Worm (Caenorhabditis elegans): ENCODE measurements around the gene nas-7.

Gene nas-7

DNA sequence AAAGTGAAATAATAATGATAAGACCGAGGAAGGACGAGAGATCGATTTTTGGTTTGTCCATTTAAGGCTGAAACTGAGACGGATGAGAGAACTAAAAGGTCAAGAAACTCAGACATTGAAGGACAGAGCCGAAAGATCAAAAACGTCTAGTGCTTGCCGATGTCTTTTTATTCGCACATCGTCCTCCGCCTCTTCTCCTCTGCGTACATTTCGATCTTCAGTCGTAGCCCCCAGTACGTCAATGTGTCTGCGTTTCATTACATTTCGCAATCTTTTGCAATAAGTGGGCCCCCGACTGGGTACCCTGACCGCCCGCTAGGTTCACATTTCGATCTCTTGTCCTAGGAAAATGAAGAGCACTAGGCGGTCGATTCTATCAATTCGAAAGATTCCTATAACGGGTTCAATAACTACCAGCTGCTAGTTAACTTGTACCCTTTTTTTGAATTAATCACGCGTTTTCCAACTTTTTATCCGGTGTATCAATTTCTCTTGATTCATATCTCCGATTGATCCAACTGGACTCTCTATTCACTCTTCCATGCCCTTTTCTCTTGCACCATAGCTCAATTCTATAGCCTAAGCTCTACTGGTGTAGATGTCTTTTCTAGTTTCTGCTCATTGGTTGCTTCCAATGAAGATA, 10.4 kb downstream of the nas-7 start:
- TF ChIP-seq K11D2.4 (GFP tag; IDR thresholded peaks at IDR 0.05) (no peak), lsl-1 (GFP tag; optimal IDR thresholded peaks at IDR 0.05) (no peak), nhr-90 (tag; optimal IDR thresholded peaks at IDR 0.05) (peak; percentile 9), lsy-27 (tag; optimal IDR thresholded peaks at IDR 0.05; ENCODE audit: borderline replicate concordance, insufficient read depth) (no peak), ekl-4 (GFP tag; IDR thresholded peaks at IDR 0.05) (0 out of 2 replicates have a peak, but pooled peaks have one; percentile 50), cebp-1 (GFP tag; IDR thresholded peaks at IDR 0.05) (peak; percentile 97), cebp-1 (tag; optimal IDR thresholded peaks at IDR 0.05) (peak; percentile 99), lin-40 (tag; optimal IDR thresholded peaks at IDR 0.05) (peak; percentile 28), hmg-1.2 (GFP tag; IDR thresholded peaks at IDR 0.05) (peak; percentile 64; the same call in 1 of the 2 replicates), snpc-4 (GFP tag; optimal IDR thresholded peaks at IDR 0.05) (peak; percentile 36), snpc-4 (tag; optimal IDR thresholded peaks at IDR 0.05) (peak in 1 of 4 experiments; percentile 24), pbrm-1 (GFP tag; IDR thresholded peaks at IDR 0.05) (peak; percentile 39; the same call in 1 of the 2 replicates), nhr-80 (tag; optimal IDR thresholded peaks at IDR 0.05) (peak; percentile 86), ztf-18 (tag; optimal IDR thresholded peaks at IDR 0.05) (peak; percentile 2), ZK185.1 (tag; optimal IDR thresholded peaks at IDR 0.05; ENCODE audit: poor library complexity, severe bottlenecking) (peak; percentile 21), nfyb-1 (GFP tag; IDR thresholded peaks at IDR 0.05) (0 out of 2 replicates have a peak, but pooled peaks have one; percentile 46), ceh-27 (GFP tag; optimal IDR thresholded peaks at IDR 0.05) (peak; percentile 61), snpc-3.4 (tag; optimal IDR thresholded peaks at IDR 0.05) (no peak), unc-62 (GFP tag; optimal IDR thresholded peaks at IDR 0.05) (no peak), F23B12.7 (tag; optimal IDR thresholded peaks at IDR 0.05; ENCODE audit: insufficient read depth) (no peak), Y95B8A.8 (GFP tag; IDR thresholded peaks at IDR 0.05) (no peak), ztf-26 (tag; optimal IDR thresholded peaks at IDR 0.05) (peak; percentile 25), B0336.3 (GFP tag; IDR thresholded peaks at IDR 0.05) (peak; percentile 65; the same call in 1 of the 2 replicates), attf-5 (GFP tag; optimal IDR thresholded peaks at IDR 0.05) (peak; percentile 80), mcd-1 (GFP tag; IDR thresholded peaks at IDR 0.05) (peak; percentile 35; the same call in 1 of the 2 replicates), ets-4 (GFP tag; optimal IDR thresholded peaks at IDR 0.05) (peak; percentile 25), Y53G8AR.9 (GFP tag; conservative IDR thresholded peaks at IDR 0.05) (0 out of 2 replicates have a peak, but pooled peaks have one; percentile 48)

DNA sequence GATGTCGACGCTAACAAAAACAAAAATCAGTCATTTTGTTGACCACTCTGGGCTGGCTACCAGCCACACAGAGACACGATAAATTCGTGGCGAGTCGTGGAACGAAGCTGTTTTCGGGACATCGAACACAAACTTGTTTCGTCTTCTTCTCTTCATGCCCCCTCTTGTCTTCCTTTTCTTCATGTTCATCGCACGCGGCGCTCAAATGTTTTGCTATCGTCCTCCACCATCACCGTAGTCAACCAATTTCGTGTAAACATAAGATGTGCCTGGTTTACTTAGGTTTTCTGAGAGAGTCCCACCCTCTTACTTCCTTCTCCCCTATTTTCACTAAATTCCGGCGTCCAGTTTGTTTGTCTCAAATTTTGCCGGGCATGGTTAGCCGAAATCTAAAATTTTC, 12.2 kb downstream of the nas-7 start:
- no peak for TF ChIP-seq aptf-3 (GFP tag; IDR thresholded peaks at IDR 0.05)
- TF ChIP-seq nhr-179 (tag; optimal IDR thresholded peaks at IDR 0.05), result no peak
- TF ChIP-seq lin-26 (GFP tag; IDR thresholded peaks at IDR 0.05), result 0 out of 2 replicates have a peak, but pooled peaks have one; percentile 44
- TF ChIP-seq dpff-1 (tag; optimal IDR thresholded peaks at IDR 0.05), result no peak

- TF ChIP-seq F39B2.1 (GFP tag; IDR thresholded peaks at IDR 0.05) (no peak), lin-40 (tag; optimal IDR thresholded peaks at IDR 0.05) (no peak), ztf-22 (GFP tag; optimal IDR thresholded peaks at IDR 0.05) (no peak), athp-1 (tag; optimal IDR thresholded peaks at IDR 0.05) (no peak), rpc-1 (optimal IDR thresholded peaks at IDR 0.05) (no peak), rpc-1 (tag; optimal IDR thresholded peaks at IDR 0.05) (no peak), snpc-4 (GFP tag; optimal IDR thresholded peaks at IDR 0.05) (no peak), snpc-4 (tag; optimal IDR thresholded peaks at IDR 0.05) (no peak), Y53G8AR.9 (GFP tag; conservative IDR thresholded peaks at IDR 0.05) (no peak), somi-1 (GFP tag; optimal IDR thresholded peaks at IDR 0.05) (no peak), die-1 (tag; optimal IDR thresholded peaks at IDR 0.05) (no peak), nhr-179 (tag; optimal IDR thresholded peaks at IDR 0.05) (no peak), F52B5.7 (tag; optimal IDR thresholded peaks at IDR 0.05) (no peak)
Measured at ce11 chrII:7385442-7385841, 17.1 kb downstream of the nas-7 start, which contains the start of gene sre-3. TSS of gene sre-3 (plus strand) at chrII:7385742.
